Worm (Caenorhabditis elegans) whole organism, L4 larva: ENCODE results near the gene R05A10.7.

Source experiments
- Y75B8A.6 ChIP-seq: fragments of 200-800 bp; sonication (Bioruptor generic); IDR thresholded peaks from 2 replicates; pipeline ENCODE4 v1.3.6; 2022; ENCODE audit warnings: missing genetic modification reagents, missing genetic modification characterization, missing compliant biosample characterization
- ZK546.5 ChIP-seq, 2 experiments: sonication (generic microtip); optimal IDR thresholded peaks; 2 replicates each; lab custom pipeline; 2017; ENCODE audit warnings: missing biosample characterization in 2 of 2, missing genetic modification characterization in 2 of 2
- daf-19 ChIP-seq: fragments of 200-800 bp; sonication (Bioruptor generic); conservative IDR thresholded peaks from 2 replicates; pipeline ENCODE4 v1.3.6; 2022; ENCODE audit warnings: missing genetic modification characterization, missing compliant biosample characterization
- dmd-8 ChIP-seq: fragments of 200-800 bp; sonication (Bioruptor generic); IDR thresholded peaks from 2 replicates; pipeline ENCODE4 v1.3.6; 2022; ENCODE audit warnings: missing genetic modification characterization, missing compliant biosample characterization
- dve-1 ChIP-seq: sonication (generic microtip); optimal IDR thresholded peaks from 2 replicates; lab custom pipeline; 2017; ENCODE audit warnings: antibody characterized with exemption, mild to moderate bottlenecking, missing genetic modification characterization, missing compliant biosample characterization; ENCODE audit not compliant: insufficient read depth
- lsy-2 ChIP-seq, 2 experiments: fragments of 150-350 bp in 1 of 2; sonication (generic microtip) in 1 of 2; optimal IDR thresholded peaks; 2 replicates each; lab custom pipeline; 2014 to 2017; ENCODE audit warnings: missing biosample characterization in 2 of 2, missing genetic modification characterization in 2 of 2
- nhr-77 ChIP-seq: fragments of 150-350 bp; optimal IDR thresholded peaks from 2 replicates; lab custom pipeline; 2014; ENCODE audit warnings: missing biosample characterization, missing genetic modification characterization
- pha-4 ChIP-seq, 2 experiments: fragments of 150-350 bp in 1 of 2; fragments of 200-800 bp in 1 of 2; sonication (Bioruptor generic) in 1 of 2; IDR thresholded peaks in 1 of 2; optimal IDR thresholded peaks in 1 of 2; 2 replicates each; pipeline versions ENCODE4 v1.3.6 to Lab custom; 2014 to 2022; ENCODE audit warnings: missing genetic modification characterization in 2 of 2, missing genetic modification reagents in 2 of 2, missing biosample characterization in 1 of 2, missing compliant biosample characterization in 1 of 2
- snpc-4 ChIP-seq: fragments of 150-350 bp; optimal IDR thresholded peaks from 2 replicates; lab custom pipeline; 2014; ENCODE audit warnings: missing biosample characterization, missing genetic modification characterization
- tag-97 ChIP-seq: fragments of 200-800 bp; sonication (Bioruptor generic); IDR thresholded peaks from 2 replicates; pipeline ENCODE4 v1.3.6; 2022; ENCODE audit warnings: missing genetic modification characterization, missing compliant biosample characterization
- unc-62 ChIP-seq, 3 experiments: fragments of 150-350 bp in 1 of 3; sonication (generic microtip); optimal IDR thresholded peaks in 2 of 3; peaks in 1 of 3; 1 replicate in 1 of 3; 2 replicates in 2 of 3; lab custom pipeline; 2014 to 2017; ENCODE audit warnings: missing biosample characterization in 3 of 3, missing genetic modification characterization in 3 of 3, missing genetic modification reagents in 3 of 3, missing genotype in 1 of 3
- ztf-11 ChIP-seq: fragments of 150-350 bp; optimal IDR thresholded peaks from 2 replicates; lab custom pipeline; 2014; ENCODE audit warnings: missing biosample characterization, missing genetic modification characterization

DNA sequence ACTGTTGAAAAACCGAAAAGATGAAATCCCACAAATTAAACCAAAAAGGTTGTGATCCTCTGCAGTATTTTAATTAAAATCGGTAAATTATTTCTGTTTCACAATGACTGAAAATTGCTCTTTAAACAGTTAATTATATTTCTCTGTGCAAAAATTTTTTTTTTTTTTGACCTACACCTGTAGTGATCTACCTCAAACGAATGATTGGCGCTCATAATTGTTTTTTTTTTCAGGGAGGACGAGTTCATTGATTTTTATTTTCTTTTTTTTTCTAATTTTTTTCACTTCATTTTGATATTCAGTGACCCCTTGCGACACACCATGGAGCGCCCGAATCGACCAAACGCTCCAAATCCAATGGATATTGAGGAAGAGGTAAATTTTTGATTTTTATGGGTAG is 33.5 kb upstream of the R05A10.7 start, which contains the start of gene F02H6.2:
- TF ChIP-seq unc-62 (GFP tag; optimal IDR thresholded peaks at IDR 0.05 in 1 of 2; lab: Kevin White, UChicago), result no peak
- no peak for TF ChIP-seq unc-62 (tag; optimal IDR thresholded peaks at IDR 0.05; lab: Kevin White, UChicago)
- TF ChIP-seq tag-97, result no peak
- TF ChIP-seq daf-19, result no peak
- no peak for TF ChIP-seq nhr-77 (tag; lab: Kevin White, UChicago)
- TF ChIP-seq ztf-11 (tag; lab: Kevin White, UChicago), result no peak
- no peak for TF ChIP-seq dmd-8
- TF ChIP-seq ZK546.5 (tag; optimal IDR thresholded peaks at IDR 0.05; lab: Kevin White, UChicago), result no peak
- TF ChIP-seq snpc-4 (tag; lab: Kevin White, UChicago), result no peak
- TF ChIP-seq dve-1, result no peak
- no peak for TF ChIP-seq Y75B8A.6 (GFP tag; lab: Robert Waterston, UW)
- TF ChIP-seq lsy-2 (tag; optimal IDR thresholded peaks at IDR 0.05; lab: Kevin White, UChicago), result no peak
- TF ChIP-seq pha-4 (GFP tag; IDR thresholded peaks at IDR 0.05; lab: Robert Waterston, UW), result no peak
- no peak for TF ChIP-seq pha-4 (tag; optimal IDR thresholded peaks at IDR 0.05; lab: Kevin White, UChicago)
